Fruit fly (Drosophila melanogaster) whole organism: ENCODE data around the gene CG13627.

Experiments
- CG8478 ChIP-seq: fragments of >200 bp; optimal IDR thresholded peaks from 2 replicates; lab custom pipeline; 2018; ENCODE audit warnings: inconsistent platforms
- Dll ChIP-seq: fragments of >200 bp; optimal IDR thresholded peaks from 2 replicates; lab custom pipeline; 2017
- psq ChIP-seq: fragments of >200 bp; optimal IDR thresholded peaks from 2 replicates; lab custom pipeline; 2017
- usp ChIP-seq: fragments of >200 bp; optimal IDR thresholded peaks from 2 replicates; lab custom pipeline; 2017; ENCODE audit warnings: missing biosample characterization, missing genetic modification characterization, mixed read lengths

DNA sequence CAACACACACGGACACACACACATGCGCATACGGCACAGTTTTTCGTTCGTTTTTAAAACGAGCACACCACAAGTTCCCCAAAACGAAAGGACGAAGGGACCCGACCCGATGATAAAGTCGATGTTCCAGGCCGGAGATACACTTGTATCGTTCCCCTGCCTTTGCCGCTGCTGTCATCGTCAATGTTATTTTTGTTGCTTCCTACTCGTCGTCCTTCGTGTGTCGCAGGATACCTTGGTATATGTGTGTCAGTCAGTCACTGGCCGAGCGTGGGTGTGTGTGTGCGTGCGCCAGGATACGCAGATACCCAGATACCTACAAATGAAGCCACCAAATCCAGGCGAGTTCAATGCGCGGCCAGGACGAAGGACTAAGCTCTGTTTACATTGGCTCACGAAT is 49.5 kb upstream of the CG13627 start:
- TF ChIP-seq usp (GFP tag; lab: Kevin White, UChicago), result no peak
- no peak for TF ChIP-seq psq (lab: Kevin White, UChicago)
- no peak for TF ChIP-seq Dll (lab: Kevin White, UChicago)
- TF ChIP-seq CG8478 (lab: Kevin White, UChicago), result no peak
